Fruit fly (Drosophila melanogaster): ENCODE results near the gene Flad1.

The Flad1 gene

DNA sequence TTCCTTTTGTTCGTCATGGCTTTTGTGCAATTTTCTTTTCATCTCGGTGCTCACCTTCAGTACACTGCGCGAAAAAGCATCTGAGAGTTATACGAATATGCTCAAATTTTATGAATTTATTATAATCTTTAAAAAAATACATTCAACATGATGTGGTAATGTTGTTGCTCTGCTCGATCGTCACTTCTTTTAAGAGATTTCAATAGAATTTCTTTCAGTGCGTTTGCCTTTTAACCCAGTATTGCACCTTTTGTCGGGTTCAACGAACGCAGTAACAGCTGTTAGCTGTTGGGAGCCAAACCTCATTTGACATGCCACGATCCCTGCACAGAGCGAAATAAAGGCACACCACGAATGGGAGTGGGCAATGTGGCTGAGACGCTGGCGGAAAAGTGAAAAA lies 36.6 kb upstream of the Flad1 start (continued):
- TF ChIP-seq Ets96B (tag; optimal IDR thresholded peaks at IDR 0.05) (no peak), CG6276 (GFP tag; optimal IDR thresholded peaks at IDR 0.05) (no peak), CG8632 (GFP tag; optimal IDR thresholded peaks at IDR 0.05) (no peak), Blimp-1 (GFP tag; optimal IDR thresholded peaks at IDR 0.05) (no peak), CG8319 (GFP tag; optimal IDR thresholded peaks at IDR 0.05) (no peak), CG10631 (GFP tag; optimal IDR thresholded peaks at IDR 0.05) (no peak), spab (GFP tag; optimal IDR thresholded peaks at IDR 0.05) (peak; percentile 18), CG34406 (GFP tag; optimal IDR thresholded peaks at IDR 0.05) (no peak), Met (GFP tag; optimal IDR thresholded peaks at IDR 0.05) (peak; percentile 25), achi (GFP tag; optimal IDR thresholded peaks at IDR 0.05) (peak; percentile 3), CG10669 (GFP tag; optimal IDR thresholded peaks at IDR 0.05) (peak; percentile 16), Sox14 (GFP tag; optimal IDR thresholded peaks at IDR 0.05) (peak; percentile 0), esn (GFP tag; optimal IDR thresholded peaks at IDR 0.05) (peak; percentile 19), acj6 (GFP tag; optimal IDR thresholded peaks at IDR 0.05) (peak; percentile 13), CG6792 (GFP tag; optimal IDR thresholded peaks at IDR 0.05) (no peak), fkh (GFP tag; optimal IDR thresholded peaks at IDR 0.05) (no peak), CG11294 (GFP tag; IDR thresholded peaks at IDR 0.05) (no peak), CG8119 (GFP tag; IDR thresholded peaks at IDR 0.05) (no peak), ss (GFP tag; optimal IDR thresholded peaks at IDR 0.05) (peak in 1 of 2 experiments; percentile 4), net (GFP tag; optimal IDR thresholded peaks at IDR 0.05) (no peak), CG9139 (GFP tag; optimal IDR thresholded peaks at IDR 0.05) (no peak), CG32006 (GFP tag; optimal IDR thresholded peaks at IDR 0.05) (no peak), Ets21C (GFP tag; optimal IDR thresholded peaks at IDR 0.05) (no peak), dsx (GFP tag; optimal IDR thresholded peaks at IDR 0.05; ENCODE audit: poor library complexity, severe bottlenecking) (no peak), eg (GFP tag; IDR thresholded peaks at IDR 0.05) (no peak), Eip93F (GFP tag; optimal IDR thresholded peaks at IDR 0.05) (no peak), lz (GFP tag; optimal IDR thresholded peaks at IDR 0.05) (peak; percentile 17), Hr38 (GFP tag; optimal IDR thresholded peaks at IDR 0.05) (no peak), pdm3 (GFP tag; optimal IDR thresholded peaks at IDR 0.05) (peak; percentile 23), Eip78C (GFP tag) (peak; percentile 55), Eip75B (GFP tag; optimal IDR thresholded peaks at IDR 0.05) (no peak), CG15336 (GFP tag; IDR thresholded peaks at IDR 0.05) (no peak), cyc (GFP tag; optimal IDR thresholded peaks at IDR 0.05) (no peak), Sox102F (GFP tag; optimal IDR thresholded peaks at IDR 0.05) (no peak)

DNA sequence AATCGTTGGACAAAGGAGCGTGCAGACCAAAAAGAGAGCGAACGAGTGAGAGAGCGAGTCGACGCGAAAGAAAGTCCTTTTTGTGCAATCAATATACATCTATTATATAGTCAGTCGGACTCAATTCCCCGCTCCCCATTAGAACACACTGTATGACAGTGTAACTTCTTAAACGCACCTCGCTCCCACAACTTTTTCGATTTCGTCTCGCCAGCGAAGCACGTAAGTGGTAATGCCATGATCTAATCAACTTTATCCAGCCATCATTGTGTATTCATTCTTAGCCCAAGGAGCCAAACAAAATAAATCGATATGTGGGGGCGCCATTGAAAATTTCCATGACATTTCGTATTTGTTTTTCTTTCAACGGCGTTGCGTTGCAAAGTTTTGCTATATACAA lies 35.7 kb upstream of the Flad1 start:
- TF ChIP-seq esn (GFP tag; optimal IDR thresholded peaks at IDR 0.05) = no peak
- no peak for TF ChIP-seq fd59A (GFP tag; optimal IDR thresholded peaks at IDR 0.05)
- no peak for TF ChIP-seq Smox (GFP tag; optimal IDR thresholded peaks at IDR 0.05)
- TF ChIP-seq Hr39 (GFP tag; optimal IDR thresholded peaks at IDR 0.05) = no peak
- no peak for TF ChIP-seq salr (GFP tag; optimal IDR thresholded peaks at IDR 0.05)
- no peak for TF ChIP-seq CG3032 (tag; optimal IDR thresholded peaks at IDR 0.05)
- TF ChIP-seq Met (GFP tag; optimal IDR thresholded peaks at IDR 0.05) = no peak
- TF ChIP-seq vri (GFP tag; optimal IDR thresholded peaks at IDR 0.05) = no peak
- TF ChIP-seq OdsH (GFP tag; optimal IDR thresholded peaks at IDR 0.05) = no peak
- no peak for TF ChIP-seq Sox102F (GFP tag; optimal IDR thresholded peaks at IDR 0.05)
- no peak for TF ChIP-seq CG6276 (GFP tag; optimal IDR thresholded peaks at IDR 0.05)
